Worm (Caenorhabditis elegans) whole organism, L3 larva: Measurements from ENCODE around the gene ZC190.5.
A peak's percentile ranks its signal among the peaks of the same experiment; 100 is the strongest.

ENCODE experiments used
- aly-2 ChIP-seq: fragments of 150-350 bp; optimal IDR thresholded peaks from 2 replicates; lab custom pipeline; 2014; ENCODE audit warnings: missing biosample characterization, missing genetic modification characterization
- ama-1 ChIP-seq: fragments of 150-350 bp; optimal IDR thresholded peaks from 2 replicates; lab custom pipeline; 2018
- ceh-16 ChIP-seq: sonication (generic microtip); optimal IDR thresholded peaks from 2 replicates; lab custom pipeline; 2017; ENCODE audit warnings: missing biosample characterization, missing genetic modification characterization
- ceh-28 ChIP-seq: fragments of 150-350 bp; optimal IDR thresholded peaks from 2 replicates; lab custom pipeline; 2014; ENCODE audit warnings: missing biosample characterization, missing genetic modification reagents, missing genetic modification characterization
- ceh-82 ChIP-seq: fragments of 150-350 bp; optimal IDR thresholded peaks from 2 replicates; lab custom pipeline; 2014; ENCODE audit warnings: missing biosample characterization, missing genetic modification characterization
- ceh-9 ChIP-seq: sonication (generic microtip); optimal IDR thresholded peaks from 2 replicates; lab custom pipeline; 2018; ENCODE audit warnings: missing biosample characterization, missing genetic modification characterization
- daf-12 ChIP-seq: fragments of 150-350 bp; optimal IDR thresholded peaks from 2 replicates; lab custom pipeline; 2014; ENCODE audit warnings: missing biosample characterization, missing genetic modification reagents, missing genetic modification characterization
- egl-27 ChIP-seq: sonication (generic microtip); optimal IDR thresholded peaks from 4 replicates; lab custom pipeline; 2017; ENCODE audit warnings: missing biosample characterization, missing genetic modification reagents, missing genetic modification characterization
- egl-5 ChIP-seq: fragments of 150-350 bp; optimal IDR thresholded peaks from 2 replicates; lab custom pipeline; 2017; ENCODE audit warnings: missing biosample characterization, missing genetic modification reagents, missing genetic modification characterization, inconsistent platforms
- elt-1 ChIP-seq: fragments of 150-350 bp; optimal IDR thresholded peaks from 2 replicates; lab custom pipeline; 2014; ENCODE audit warnings: missing biosample characterization, missing genetic modification characterization
- elt-3 ChIP-seq, 3 experiments: fragments of 150-350 bp in 1 of 3; sonication (generic microtip) in 2 of 3; optimal IDR thresholded peaks; 2 replicates in 2 of 3; 4 replicates in 1 of 3; lab custom pipeline; 2014 to 2017; ENCODE audit warnings: missing biosample characterization in 3 of 3, missing genetic modification characterization in 3 of 3
- eor-1 ChIP-seq, 2 experiments: fragments of 150-350 bp; optimal IDR thresholded peaks; 2 replicates each; lab custom pipeline; 2014 to 2018; ENCODE audit warnings: missing biosample characterization in 2 of 2, missing genetic modification characterization in 2 of 2
- hmg-11 ChIP-seq: sonication (generic microtip); optimal IDR thresholded peaks from 2 replicates; lab custom pipeline; 2016; ENCODE audit warnings: missing genetic modification characterization, missing compliant biosample characterization
- lin-15B ChIP-seq: fragments of 150-350 bp; optimal IDR thresholded peaks from 2 replicates; lab custom pipeline; 2014; ENCODE audit warnings: missing biosample characterization, missing genetic modification characterization
- mdl-1 ChIP-seq: fragments of 150-350 bp; optimal IDR thresholded peaks from 2 replicates; lab custom pipeline; 2014; ENCODE audit warnings: missing biosample characterization, missing genetic modification characterization
- mml-1 ChIP-seq: fragments of 150-350 bp; sonication (generic microtip); optimal IDR thresholded peaks from 3 replicates; lab custom pipeline; 2014; ENCODE audit warnings: missing biosample characterization, missing genetic modification characterization
- nhr-11 ChIP-seq: fragments of 150-350 bp; optimal IDR thresholded peaks from 2 replicates; lab custom pipeline; 2014; ENCODE audit warnings: missing biosample characterization, missing genetic modification characterization
- nhr-23 ChIP-seq: fragments of 150-350 bp; optimal IDR thresholded peaks from 2 replicates; lab custom pipeline; 2014; ENCODE audit warnings: missing biosample characterization, missing genetic modification reagents, missing genetic modification characterization
- nhr-237 ChIP-seq: fragments of 150-350 bp; optimal IDR thresholded peaks from 2 replicates; lab custom pipeline; 2014; ENCODE audit warnings: missing biosample characterization, missing genetic modification characterization
- nhr-25 ChIP-seq: sonication (generic microtip); optimal IDR thresholded peaks from 2 replicates; lab custom pipeline; 2017; ENCODE audit warnings: missing biosample characterization, missing genetic modification characterization
- nhr-28 ChIP-seq: fragments of 150-350 bp; optimal IDR thresholded peaks from 2 replicates; lab custom pipeline; 2014; ENCODE audit warnings: missing biosample characterization, missing genetic modification characterization
- nhr-43 ChIP-seq: sonication (generic microtip); optimal IDR thresholded peaks from 2 replicates; lab custom pipeline; 2016; ENCODE audit warnings: mild to moderate bottlenecking, missing genetic modification characterization, missing compliant biosample characterization; ENCODE audit not compliant: poor library complexity, severe bottlenecking
- nhr-67 ChIP-seq: fragments of 150-350 bp; optimal IDR thresholded peaks from 2 replicates; lab custom pipeline; 2014; ENCODE audit warnings: missing biosample characterization, missing genetic modification characterization
- nhr-77 ChIP-seq: fragments of 150-350 bp; optimal IDR thresholded peaks from 2 replicates; lab custom pipeline; 2014; ENCODE audit warnings: missing biosample characterization, missing genetic modification characterization
- pha-4 ChIP-seq: fragments of 150-350 bp; optimal IDR thresholded peaks from 2 replicates; lab custom pipeline; 2014; ENCODE audit warnings: missing biosample characterization, missing genetic modification reagents, missing genetic modification characterization
- pqm-1 ChIP-seq: fragments of 150-350 bp; optimal IDR thresholded peaks from 2 replicates; lab custom pipeline; 2017; ENCODE audit warnings: missing biosample characterization, missing genetic modification characterization, inconsistent platforms
- skn-1 ChIP-seq: fragments of 150-350 bp; optimal IDR thresholded peaks from 2 replicates; lab custom pipeline; 2014; ENCODE audit warnings: missing biosample characterization, missing genetic modification characterization
- snpc-4 ChIP-seq: fragments of 150-350 bp; optimal IDR thresholded peaks from 2 replicates; lab custom pipeline; 2014; ENCODE audit warnings: missing biosample characterization, missing genetic modification characterization
- tbx-2 ChIP-seq: sonication (generic microtip); optimal IDR thresholded peaks from 2 replicates; lab custom pipeline; 2016; ENCODE audit warnings: mild to moderate bottlenecking, missing genetic modification characterization, missing compliant biosample characterization
- unc-39 ChIP-seq: sonication (generic microtip); optimal IDR thresholded peaks from 4 replicates; lab custom pipeline; 2017; ENCODE audit warnings: missing biosample characterization, missing genetic modification characterization
- unc-62 ChIP-seq: fragments of 150-350 bp; sonication (generic microtip); optimal IDR thresholded peaks from 4 replicates; lab custom pipeline; 2014; ENCODE audit warnings: missing biosample characterization, missing genetic modification reagents, missing genetic modification characterization
- zag-1 ChIP-seq: fragments of 150-350 bp; optimal IDR thresholded peaks from 2 replicates; lab custom pipeline; 2014; ENCODE audit warnings: missing biosample characterization, missing genetic modification characterization
- ztf-11 ChIP-seq: fragments of 150-350 bp; optimal IDR thresholded peaks from 2 replicates; lab custom pipeline; 2014; ENCODE audit warnings: missing biosample characterization, missing genetic modification characterization

Gene ZC190.5

ce11 chrV:8631277-8631765 is 42.1 kb downstream of the ZC190.5 start, which contains the start of gene atg-18 (continued):
- TF ChIP-seq snpc-4 (tag; lab: Kevin White, UChicago) (peak; percentile 72), zag-1 (tag; lab: Kevin White, UChicago) (no peak), egl-5 (tag; lab: Kevin White, UChicago) (peak; percentile 74), nhr-28 (tag; lab: Kevin White, UChicago) (no peak), ceh-16 (no peak), ceh-82 (tag; lab: Kevin White, UChicago) (no peak), nhr-77 (no peak), egl-27 (no peak), mml-1 (tag; lab: Kevin White, UChicago) (no peak), elt-3 (tag; optimal IDR thresholded peaks at IDR 0.05; lab: Kevin White, UChicago) (no peak), mdl-1 (tag; lab: Kevin White, UChicago) (no peak), pha-4 (peak; percentile 91), ceh-9 (no peak), hmg-11 (tag; lab: Kevin White, UChicago) (peak; percentile 72), ama-1 (lab: Kevin White, UChicago) (no peak), pqm-1 (tag; lab: Kevin White, UChicago) (peak; percentile 40), elt-1 (tag; lab: Kevin White, UChicago) (peak; percentile 11), aly-2 (no peak), lin-15B (tag; lab: Kevin White, UChicago) (peak; percentile 18), ceh-28 (tag; lab: Kevin White, UChicago) (peak; percentile 29), nhr-11 (tag; lab: Kevin White, UChicago) (no peak), tbx-2 (tag; lab: Kevin White, UChicago) (no peak)
- TF ChIP-seq, all 47 proteins: peak for 14

- TF ChIP-seq nhr-23 (tag; lab: Kevin White, UChicago) (peak; percentile 20), mdl-1 (tag; lab: Kevin White, UChicago) (no peak), ceh-16 (no peak)
Measured at ce11 chrV:8629029-8629428, 44.4 kb downstream of the ZC190.5 start, which contains the start of gene F41E6.12. Gene F41E6.12 (minus strand): TSS chrV:8629129.

- TF ChIP-seq nhr-43 (tag; lab: Kevin White, UChicago) (no peak), egl-27 (no peak), ztf-11 (tag; lab: Kevin White, UChicago) (no peak), ceh-82 (tag; lab: Kevin White, UChicago) (no peak), egl-5 (tag; lab: Kevin White, UChicago) (no peak), unc-39 (tag; lab: Kevin White, UChicago) (no peak), nhr-237 (tag; lab: Kevin White, UChicago) (no peak), nhr-25 (no peak), daf-12 (tag; lab: Kevin White, UChicago) (no peak), ama-1 (lab: Kevin White, UChicago) (no peak), pqm-1 (tag; lab: Kevin White, UChicago) (no peak)
Measured at ce11 chrV:8627580-8627979, 45.8 kb downstream of the ZC190.5 start.

- TF ChIP-seq nhr-11 (tag; lab: Kevin White, UChicago) (no peak), elt-3 (tag; optimal IDR thresholded peaks at IDR 0.05; lab: Kevin White, UChicago) (peak in 1 of 3 experiments; percentile 1), unc-62 (peak; percentile 64), skn-1 (tag; lab: Kevin White, UChicago) (no peak), daf-12 (tag; lab: Kevin White, UChicago) (no peak), mdl-1 (tag; lab: Kevin White, UChicago) (no peak), nhr-67 (tag; lab: Kevin White, UChicago) (no peak), snpc-4 (tag; lab: Kevin White, UChicago) (no peak)
- TF ChIP-seq, all 47 proteins: peak for 2
Measured at ce11 chrV:8626406-8626805, 47.0 kb downstream of the ZC190.5 start.

- no peak for TF ChIP-seq pha-4
- peak; percentile 16 for TF ChIP-seq hmg-11 (tag; lab: Kevin White, UChicago)
Measured at ce11 chrV:8623754-8624153, 49.6 kb downstream of the ZC190.5 start, which contains the start of gene F41E6.17. Gene F41E6.17 (plus strand): TSS chrV:8624101.

ce11 chrV:8622314-8622713 is 51.1 kb downstream of the ZC190.5 start, which contains the start of gene F41E6.1:
Gene F41E6.1 (plus strand): TSS chrV:8622614.
- no peak for TF ChIP-seq eor-1 (tag; optimal IDR thresholded peaks at IDR 0.05; lab: Kevin White, UChicago)
